Worm (Caenorhabditis elegans) whole organism, L4 larva: ENCODE data around the gene pqn-54.
A peak's percentile ranks its signal among the peaks of the same experiment; 100 is the strongest.

ENCODE experiments used
- F49E8.2 ChIP-seq: sonication (generic microtip); optimal IDR thresholded peaks from 2 replicates; lab custom pipeline; 2016; ENCODE audit warnings: missing compliant biosample characterization, mild to moderate bottlenecking, missing genetic modification characterization, borderline replicate concordance
- R02D3.7 ChIP-seq: fragments of 150-350 bp; sonication (generic microtip); optimal IDR thresholded peaks from 3 replicates; lab custom pipeline; 2014; ENCODE audit warnings: missing biosample characterization, missing genetic modification characterization
- aha-1 ChIP-seq: fragments of 150-350 bp; peaks from one replicate; lab custom pipeline; 2014; ENCODE audit warnings: missing biosample characterization, missing genetic modification characterization
- ama-1 ChIP-seq: fragments of 150-350 bp; optimal IDR thresholded peaks from 2 replicates; lab custom pipeline; 2014; ENCODE audit warnings: inconsistent platforms, mixed read lengths
- attf-4 ChIP-seq: sonication (generic microtip); optimal IDR thresholded peaks from 3 replicates; lab custom pipeline; 2017; ENCODE audit warnings: missing biosample characterization, missing genetic modification characterization
- daf-16 ChIP-seq, 3 experiments: sonication (generic microtip); optimal IDR thresholded peaks; 2 replicates each; lab custom pipeline; 2016 to 2017; ENCODE audit warnings: missing genetic modification characterization in 3 of 3, missing genetic modification reagents in 3 of 3, mild to moderate bottlenecking in 2 of 3, missing compliant biosample characterization in 2 of 3, missing biosample characterization in 1 of 3, moderate library complexity in 1 of 3
- dmd-6 ChIP-seq: fragments of 200-800 bp; sonication (Bioruptor generic); IDR thresholded peaks from 2 replicates; pipeline ENCODE4 v1.3.6; 2022; ENCODE audit warnings: missing genetic modification reagents, missing genetic modification characterization, missing compliant biosample characterization
- dmd-8 ChIP-seq: fragments of 200-800 bp; sonication (Bioruptor generic); IDR thresholded peaks from 2 replicates; pipeline ENCODE4 v1.3.6; 2022; ENCODE audit warnings: missing genetic modification characterization, missing compliant biosample characterization
- dve-1 ChIP-seq: sonication (generic microtip); optimal IDR thresholded peaks from 2 replicates; lab custom pipeline; 2017; ENCODE audit warnings: antibody characterized with exemption, mild to moderate bottlenecking, missing genetic modification characterization, missing compliant biosample characterization; ENCODE audit not compliant: insufficient read depth
- fos-1 ChIP-seq: fragments of 150-350 bp; optimal IDR thresholded peaks from 2 replicates; lab custom pipeline; 2014; ENCODE audit warnings: missing biosample characterization, missing genetic modification characterization
- hlh-11 ChIP-seq: fragments of 200-800 bp; sonication (Bioruptor generic); optimal IDR thresholded peaks from 2 replicates; lab custom pipeline; 2018; ENCODE audit warnings: mild to moderate bottlenecking, missing genetic modification characterization, missing compliant biosample characterization
- madf-9 ChIP-seq: fragments of 200-800 bp; sonication (Bioruptor generic); conservative IDR thresholded peaks from 2 replicates; pipeline ENCODE4 v1.3.6; 2022; ENCODE audit warnings: missing genetic modification reagents, missing genetic modification characterization, missing compliant biosample characterization
- mdt-29 ChIP-seq: fragments of 200-800 bp; sonication (Bioruptor generic); IDR thresholded peaks from 2 replicates; pipeline ENCODE4 v1.3.6; 2022; ENCODE audit warnings: missing genetic modification reagents, missing genetic modification characterization, missing compliant biosample characterization
- mxl-2 ChIP-seq: fragments of 200-800 bp; sonication (Bioruptor generic); conservative IDR thresholded peaks from 2 replicates; pipeline ENCODE4 v1.3.6; 2022; ENCODE audit warnings: missing genetic modification reagents, missing genetic modification characterization, missing compliant biosample characterization
- mxl-3 ChIP-seq: fragments of 200-800 bp; sonication (Bioruptor generic); optimal IDR thresholded peaks from 2 replicates; lab custom pipeline; 2018; ENCODE audit warnings: mild to moderate bottlenecking, missing genetic modification characterization, missing compliant biosample characterization
- nhr-10 ChIP-seq: fragments of 150-350 bp; optimal IDR thresholded peaks from 2 replicates; lab custom pipeline; 2014; ENCODE audit warnings: missing biosample characterization, missing genetic modification characterization
- nhr-28 ChIP-seq: fragments of 150-350 bp; optimal IDR thresholded peaks from 2 replicates; lab custom pipeline; 2014; ENCODE audit warnings: missing biosample characterization, missing genetic modification characterization
- nhr-42 ChIP-seq: fragments of 200-800 bp; sonication (Bioruptor generic); IDR thresholded peaks from 2 replicates; pipeline ENCODE4 v1.3.6; 2022; ENCODE audit warnings: missing genetic modification characterization, missing compliant biosample characterization
- nhr-77 ChIP-seq: fragments of 150-350 bp; optimal IDR thresholded peaks from 2 replicates; lab custom pipeline; 2014; ENCODE audit warnings: missing biosample characterization, missing genetic modification characterization
- pqm-1 ChIP-seq: sonication (generic microtip); optimal IDR thresholded peaks from 2 replicates; lab custom pipeline; 2017; ENCODE audit warnings: missing biosample characterization, missing genetic modification characterization
- rbr-2 ChIP-seq: sonication (generic microtip); optimal IDR thresholded peaks from 2 replicates; lab custom pipeline; 2016; ENCODE audit warnings: missing genotype, missing genetic modification characterization, missing compliant biosample characterization
- saeg-2 ChIP-seq: fragments of 200-800 bp; sonication (Bioruptor generic); IDR thresholded peaks from 2 replicates; pipeline ENCODE4 v1.3.6; 2022; ENCODE audit warnings: missing genetic modification reagents, missing genetic modification characterization, missing compliant biosample characterization
- set-16 ChIP-seq: fragments of 200-800 bp; sonication (Bioruptor generic); IDR thresholded peaks from 2 replicates; pipeline ENCODE4 v1.3.6; 2022; ENCODE audit warnings: missing genetic modification reagents, missing genetic modification characterization, missing compliant biosample characterization
- snpc-1.2 ChIP-seq: fragments of 200-800 bp; sonication (Bioruptor generic); IDR thresholded peaks from 2 replicates; pipeline ENCODE4 v1.3.6; 2022; ENCODE audit warnings: missing genetic modification reagents, missing genetic modification characterization, missing compliant biosample characterization
- spr-1 ChIP-seq: sonication (generic microtip); optimal IDR thresholded peaks from 2 replicates; lab custom pipeline; 2016; ENCODE audit warnings: mild to moderate bottlenecking, missing genetic modification characterization, missing compliant biosample characterization
- tag-97 ChIP-seq: fragments of 200-800 bp; sonication (Bioruptor generic); IDR thresholded peaks from 2 replicates; pipeline ENCODE4 v1.3.6; 2022; ENCODE audit warnings: missing genetic modification characterization, missing compliant biosample characterization
- unc-62 ChIP-seq, 3 experiments: fragments of 150-350 bp in 1 of 3; sonication (generic microtip); optimal IDR thresholded peaks in 2 of 3; peaks in 1 of 3; 1 replicate in 1 of 3; 2 replicates in 2 of 3; lab custom pipeline; 2014 to 2017; ENCODE audit warnings: missing biosample characterization in 3 of 3, missing genetic modification characterization in 3 of 3, missing genetic modification reagents in 3 of 3, missing genotype in 1 of 3

pqn-54 gene

ce11 chrV:1464543-1465040, at the start of gene pqn-54, which contains the start of gene fpn-1.2:
Gene pqn-54 (plus strand): TSS chrV:1464990.
Gene fpn-1.2 (minus strand): TSS chrV:1464699.
- TF ChIP-seq nhr-42 (GFP tag; lab: Robert Waterston, UW) (no peak), daf-16 (GFP tag; optimal IDR thresholded peaks at IDR 0.05; lab: Kevin White, UChicago) (no peak), daf-16 (tag; optimal IDR thresholded peaks at IDR 0.05; lab: Kevin White, UChicago) (peak; percentile 9), nhr-77 (tag; lab: Kevin White, UChicago) (peak; percentile 26), hlh-11 (tag; lab: Kevin White, UChicago) (peak; percentile 26), pqm-1 (tag; lab: Kevin White, UChicago) (peak; percentile 37), nhr-28 (tag; lab: Kevin White, UChicago) (peak; percentile 66), dmd-6 (GFP tag; lab: Robert Waterston, UW) (peak; percentile 83), R02D3.7 (tag; lab: Kevin White, UChicago) (no peak)
- TF ChIP-seq, all 104 proteins: peak for 6

ce11 chrV:1416154-1416553, 48.6 kb upstream of the pqn-54 start:
- TF ChIP-seq aha-1 (tag; lab: Kevin White, UChicago): peak; percentile 56
- no peak for TF ChIP-seq fos-1 (tag; lab: Kevin White, UChicago)

- TF ChIP-seq snpc-1.2 (no peak), nhr-42 (GFP tag; lab: Robert Waterston, UW) (no peak), ama-1 (lab: Kevin White, UChicago) (no peak), unc-62 (GFP tag; optimal IDR thresholded peaks at IDR 0.05 in 1 of 2; lab: Kevin White, UChicago) (peak in 1 of 2 experiments; percentile 36), unc-62 (tag; optimal IDR thresholded peaks at IDR 0.05; lab: Kevin White, UChicago) (no peak), tag-97 (GFP tag; lab: Robert Waterston, UW) (no peak), attf-4 (no peak), mxl-3 (GFP tag; lab: Kevin White, UChicago) (no peak), madf-9 (GFP tag; lab: Robert Waterston, UW) (no peak)
Measured at ce11 chrV:1422269-1422668, 42.5 kb upstream of the pqn-54 start.

ce11 chrV:1423338-1423737, 41.5 kb upstream of the pqn-54 start:
- TF ChIP-seq dve-1 (tag; lab: Kevin White, UChicago) (no peak), tag-97 (GFP tag; lab: Robert Waterston, UW) (no peak), dmd-8 (no peak), unc-62 (GFP tag; optimal IDR thresholded peaks at IDR 0.05 in 1 of 2; lab: Kevin White, UChicago) (no peak), unc-62 (tag; optimal IDR thresholded peaks at IDR 0.05; lab: Kevin White, UChicago) (no peak), rbr-2 (tag; lab: Kevin White, UChicago) (no peak), F49E8.2 (no peak), saeg-2 (GFP tag; lab: Robert Waterston, UW) (no peak)
- TF ChIP-seq, all 104 proteins: peak for 0

ce11 chrV:1425595-1425994, 39.2 kb upstream of the pqn-54 start, which contains the start of gene R12A1.3:
Gene R12A1.3 (minus strand): TSS chrV:1425794.
- peak; percentile 54; the same call in 1 of the 2 replicates for TF ChIP-seq set-16
- no peak for TF ChIP-seq nhr-10
- no peak for TF ChIP-seq mdt-29 (GFP tag; lab: Robert Waterston, UW)

ce11 chrV:1431702-1432187, 33.0 kb upstream of the pqn-54 start, which contains the start of gene ges-1:
Gene ges-1 (minus strand): TSS chrV:1432137.
- TF ChIP-seq unc-62 (GFP tag; optimal IDR thresholded peaks at IDR 0.05 in 1 of 2; lab: Kevin White, UChicago) (peak in 1 of 2 experiments; percentile 13), unc-62 (tag; optimal IDR thresholded peaks at IDR 0.05; lab: Kevin White, UChicago) (no peak), mxl-2 (GFP tag; lab: Robert Waterston, UW) (no peak), spr-1 (tag; lab: Kevin White, UChicago) (no peak), aha-1 (tag; lab: Kevin White, UChicago) (peak; percentile 90)
